Worm (Caenorhabditis elegans) whole organism, L4/young adult: ENCODE measurements around the gene hpo-10.

Experiments used
- W03F9.2 ChIP-seq: fragments of 150-350 bp; optimal IDR thresholded peaks from 2 replicates; lab custom pipeline; 2014; ENCODE audit warnings: missing biosample characterization, missing genetic modification characterization
- dao-5 ChIP-seq: sonication (generic microtip); optimal IDR thresholded peaks from 2 replicates; lab custom pipeline; 2016; ENCODE audit warnings: missing genotype, missing genetic modification characterization, moderate library complexity, missing compliant biosample characterization
- him-1 ChIP-seq: sonication (generic microtip); optimal IDR thresholded peaks from 2 replicates; lab custom pipeline; 2016; ENCODE audit warnings: missing genotype, missing genetic modification reagents, missing genetic modification characterization, missing compliant biosample characterization

Gene hpo-10

DNA sequence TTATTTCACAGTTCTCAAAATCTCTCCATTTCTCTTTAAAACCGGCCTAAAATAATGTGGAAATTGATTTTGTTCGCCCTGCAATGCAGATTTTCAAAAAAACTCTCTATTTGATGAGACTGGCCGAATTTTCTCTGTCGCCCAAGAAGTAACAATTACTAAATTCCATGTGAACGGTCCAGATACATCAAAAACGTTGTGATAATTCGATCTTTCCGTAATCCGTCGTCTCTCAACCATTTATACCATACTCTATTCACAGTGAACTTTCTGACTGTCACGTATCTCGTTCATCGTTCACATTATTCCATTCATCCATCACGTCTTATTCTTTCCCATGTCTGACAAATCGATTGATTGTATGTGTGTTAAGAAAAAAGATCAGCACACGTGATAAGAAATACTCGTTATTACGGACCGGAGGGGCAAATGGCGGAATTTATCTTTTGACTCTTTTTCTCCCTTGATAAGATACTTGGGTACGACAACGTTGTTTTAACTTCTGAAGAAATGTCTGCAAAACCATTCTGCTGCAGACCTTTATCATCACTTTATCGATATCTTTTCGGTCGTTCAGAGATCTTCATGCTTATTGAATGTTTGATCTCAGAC is 41.9 kb downstream of the hpo-10 start:
- TF ChIP-seq W03F9.2: no peak

DNA sequence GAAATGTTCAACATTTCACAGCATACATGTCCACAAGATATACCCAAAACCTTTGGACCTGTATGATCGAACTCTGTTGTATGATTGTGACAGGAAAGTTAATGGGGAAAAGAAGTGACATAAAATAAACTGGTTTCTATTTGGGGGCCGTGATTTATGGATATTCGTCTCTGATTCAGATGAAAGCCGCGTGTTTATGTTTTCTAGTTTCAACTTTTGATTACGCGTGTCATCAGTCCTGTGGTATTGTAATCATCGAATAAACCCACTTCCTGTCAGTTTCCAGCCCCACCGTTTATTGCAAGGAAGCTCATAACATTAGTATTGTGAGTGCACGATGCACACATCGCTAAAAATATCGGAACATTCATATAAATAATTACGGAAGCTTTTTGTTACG is 42.9 kb downstream of the hpo-10 start:
- TF ChIP-seq dao-5 (tag; lab: Kevin White, UChicago): no peak
- no peak for TF ChIP-seq W03F9.2
- no peak for TF ChIP-seq him-1 (tag; lab: Kevin White, UChicago)

DNA sequence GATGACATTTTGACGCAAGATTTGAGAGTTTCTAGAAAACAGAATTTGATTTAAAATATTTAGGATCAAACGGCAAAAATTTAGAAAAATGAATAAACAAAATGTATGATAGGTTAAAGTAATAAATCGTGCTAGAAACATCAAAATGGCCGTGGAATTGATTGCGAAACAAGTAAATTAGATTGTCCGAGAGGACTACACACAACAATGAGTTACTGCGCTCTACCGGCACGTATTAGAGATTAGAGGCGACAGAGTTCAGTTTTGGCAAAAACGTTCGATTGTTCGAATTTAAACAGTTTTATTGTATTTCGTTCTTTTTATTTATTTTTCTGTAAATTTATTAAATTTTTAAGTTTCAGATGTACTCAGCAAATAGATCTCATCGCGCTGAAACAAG is 46.4 kb downstream of the hpo-10 start, which contains the start of the genes dnc-2 and bcl-7:
dnc-2 (minus strand) TSS at position 33 of the 400 bp plus-strand sequence.
bcl-7 (plus strand) TSS at position 363 of the 400 bp plus-strand sequence.
- TF ChIP-seq dao-5 (tag; lab: Kevin White, UChicago): no peak
- TF ChIP-seq W03F9.2: peak; percentile 8

DNA sequence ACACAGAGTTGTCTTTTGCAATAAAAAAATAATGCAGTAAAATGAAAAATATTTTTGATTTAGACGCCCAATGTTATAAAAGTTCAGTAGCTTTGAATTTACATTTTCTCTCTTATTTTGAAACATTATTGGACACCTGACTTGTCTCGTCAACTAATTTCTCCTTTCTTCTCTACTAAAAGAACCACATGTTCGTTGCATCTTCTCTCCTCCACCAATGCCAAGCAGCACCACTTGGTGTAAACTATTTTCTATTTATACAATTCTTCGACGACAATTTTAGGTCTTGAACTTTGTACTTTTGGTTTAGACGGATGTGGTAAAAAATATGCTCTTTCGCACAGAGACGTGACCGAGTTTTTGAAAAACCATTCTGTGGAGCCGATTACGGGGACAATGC is 51.4 kb downstream of the hpo-10 start:
- TF ChIP-seq dao-5 (tag; lab: Kevin White, UChicago) (no peak), W03F9.2 (no peak), him-1 (tag; lab: Kevin White, UChicago) (no peak)

DNA sequence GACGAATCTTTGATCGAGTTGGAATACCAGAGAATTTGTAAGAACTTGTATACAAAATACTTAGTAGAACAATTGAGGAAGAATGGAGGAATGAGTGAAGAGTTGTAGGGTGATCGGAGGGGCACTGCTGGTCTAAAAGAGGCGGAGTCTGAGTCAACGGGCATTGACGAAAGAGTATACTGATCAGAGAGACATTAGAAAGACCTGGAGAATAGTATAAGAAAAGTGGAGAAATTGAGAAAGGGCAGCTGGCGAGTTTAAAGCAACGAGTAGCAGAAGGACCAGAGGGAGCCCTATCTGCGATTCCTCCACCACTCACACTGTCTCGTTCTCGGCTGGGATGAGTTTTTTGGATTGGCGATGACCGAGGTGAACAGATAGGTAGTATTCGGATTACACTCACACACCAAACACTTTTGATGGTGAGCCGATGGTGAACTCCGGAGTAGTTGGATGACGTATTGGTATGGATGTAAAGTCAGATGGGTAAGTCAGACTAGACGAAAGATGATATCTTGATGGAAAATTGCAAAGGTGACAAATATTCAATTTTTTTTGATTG is 52.2 kb downstream of the hpo-10 start, which contains the start of gene EGAP1.5:
EGAP1.5 (plus strand) TSS at position 289 of the 562 bp plus-strand sequence.
- TF ChIP-seq W03F9.2 (no peak), him-1 (tag; lab: Kevin White, UChicago) (no peak), dao-5 (tag; lab: Kevin White, UChicago) (no peak)
